Worm (Caenorhabditis elegans): ENCODE results near the gene ufl-1.

ufl-1 gene

ce11 chrIV:7003323-7003722, 33.3 kb downstream of the ufl-1 start, which contains the start of gene cht-3:
cht-3 (plus strand) TSS chrIV:7003623.
- TF ChIP-seq nhr-28 (tag; optimal IDR thresholded peaks at IDR 0.05) (no peak), unc-62 (GFP tag; optimal IDR thresholded peaks at IDR 0.05) (no peak), ceh-39 (tag; optimal IDR thresholded peaks at IDR 0.05) (no peak), zip-8 (tag; optimal IDR thresholded peaks at IDR 0.05) (no peak), mls-2 (tag; optimal IDR thresholded peaks at IDR 0.05) (no peak), snpc-4 (tag; optimal IDR thresholded peaks at IDR 0.05) (no peak), bed-3 (GFP tag; optimal IDR thresholded peaks at IDR 0.05) (no peak), ceh-83 (GFP tag; optimal IDR thresholded peaks at IDR 0.05) (no peak), tbx-8 (GFP tag; optimal IDR thresholded peaks at IDR 0.05) (no peak), lin-32 (GFP tag; optimal IDR thresholded peaks at IDR 0.05) (no peak), ceh-43 (GFP tag; optimal IDR thresholded peaks at IDR 0.05) (no peak), nhr-237 (tag; optimal IDR thresholded peaks at IDR 0.05) (no peak), blmp-1 (tag; optimal IDR thresholded peaks at IDR 0.05) (no peak), ztf-11 (tag; optimal IDR thresholded peaks at IDR 0.05) (no peak), ces-1 (GFP tag; optimal IDR thresholded peaks at IDR 0.05) (no peak), ham-2 (GFP tag; optimal IDR thresholded peaks at IDR 0.05) (no peak), pha-4 (tag; optimal IDR thresholded peaks at IDR 0.05) (no peak), nhr-76 (tag; optimal IDR thresholded peaks at IDR 0.05) (no peak), M03D4.4 (tag; optimal IDR thresholded peaks at IDR 0.05) (no peak), sem-2 (GFP tag; optimal IDR thresholded peaks at IDR 0.05) (no peak)

ce11 chrIV:6999206-6999605, 37.5 kb downstream of the ufl-1 start, which contains the start of gene C25A8.5:
C25A8.5 (plus strand) TSS chrIV:6999506.
- TF ChIP-seq nhr-2 (tag; optimal IDR thresholded peaks at IDR 0.05) = no peak

- TF ChIP-seq lin-32 (GFP tag; optimal IDR thresholded peaks at IDR 0.05) (peak; percentile 91), nhr-76 (tag; optimal IDR thresholded peaks at IDR 0.05) (no peak)
Measured at ce11 chrIV:6997918-6998317, 38.7 kb downstream of the ufl-1 start.

- TF ChIP-seq ces-1 (GFP tag; optimal IDR thresholded peaks at IDR 0.05) (peak; percentile 13), lin-13 (tag; optimal IDR thresholded peaks at IDR 0.05) (no peak), unc-62 (GFP tag; optimal IDR thresholded peaks at IDR 0.05) (peak; percentile 64), unc-120 (tag; optimal IDR thresholded peaks at IDR 0.05; ENCODE audit: poor library complexity, severe bottlenecking) (peak; percentile 30), lin-32 (GFP tag; optimal IDR thresholded peaks at IDR 0.05) (no peak)
Measured at ce11 chrIV:6991070-6991469, 45.6 kb downstream of the ufl-1 start.

- TF ChIP-seq ceh-83 (GFP tag; optimal IDR thresholded peaks at IDR 0.05) = no peak
- no peak for TF ChIP-seq elt-1 (tag; optimal IDR thresholded peaks at IDR 0.05; ENCODE audit: borderline replicate concordance, insufficient read depth)
- TF ChIP-seq lin-13 (tag; optimal IDR thresholded peaks at IDR 0.05) = no peak
- TF ChIP-seq ceh-43 (GFP tag; optimal IDR thresholded peaks at IDR 0.05) = no peak
- no peak for TF ChIP-seq ceh-39 (tag; optimal IDR thresholded peaks at IDR 0.05)
- no peak for TF ChIP-seq ces-1 (GFP tag; optimal IDR thresholded peaks at IDR 0.05)
- TF ChIP-seq nhr-2 (tag; optimal IDR thresholded peaks at IDR 0.05) = no peak
- TF ChIP-seq snpc-4 (tag; optimal IDR thresholded peaks at IDR 0.05) = no peak
- TF ChIP-seq mls-2 (tag; optimal IDR thresholded peaks at IDR 0.05) = no peak
- no peak for TF ChIP-seq lsy-2 (tag; optimal IDR thresholded peaks at IDR 0.05)
- TF ChIP-seq tbx-8 (GFP tag; optimal IDR thresholded peaks at IDR 0.05) = no peak
- TF ChIP-seq nhr-12 (tag; optimal IDR thresholded peaks at IDR 0.05) = no peak
- TF ChIP-seq flh-1 (GFP tag; optimal IDR thresholded peaks at IDR 0.05) = no peak
- TF ChIP-seq hlh-1 (tag; optimal IDR thresholded peaks at IDR 0.05) = no peak
- TF ChIP-seq lin-32 (GFP tag; optimal IDR thresholded peaks at IDR 0.05) = no peak
- no peak for TF ChIP-seq mep-1 (tag; optimal IDR thresholded peaks at IDR 0.05)
- TF ChIP-seq unc-62 (GFP tag; optimal IDR thresholded peaks at IDR 0.05) = no peak
- TF ChIP-seq pha-4 (tag; optimal IDR thresholded peaks at IDR 0.05) = no peak
- no peak for TF ChIP-seq ztf-11 (tag; optimal IDR thresholded peaks at IDR 0.05)
- no peak for TF ChIP-seq nhr-237 (tag; optimal IDR thresholded peaks at IDR 0.05)
Measured at ce11 chrIV:6986835-6987234, 49.8 kb downstream of the ufl-1 start, which contains the start of gene prkl-1. prkl-1 (minus strand) TSS chrIV:6986935.

Data from whole organism, mixed stage, embryonic.